Worm (Caenorhabditis elegans): ENCODE measurements around the gene srh-47.
"Not testable (repeated sequence)": the region's sequence is repeated elsewhere in the genome, so short reads cannot be mapped to it uniquely, and the experiment has no call there.

The srh-47 gene

ce11 chrV:11292682-11293081, 7.8 kb downstream of the srh-47 start (continued):
- no peak for TF ChIP-seq nhr-25 (tag; optimal IDR thresholded peaks at IDR 0.05; ENCODE audit: borderline replicate concordance, insufficient read depth)
- TF ChIP-seq Y48G9A.11 (GFP tag; IDR thresholded peaks at IDR 0.05), result no peak
- TF ChIP-seq lir-3 (tag; optimal IDR thresholded peaks at IDR 0.05), result no peak
- no peak for TF ChIP-seq unc-130 (GFP tag; optimal IDR thresholded peaks at IDR 0.05)

ce11 chrV:11290888-11291287, 9.6 kb downstream of the srh-47 start, which contains the start of gene C03E10.1:
TSS of gene C03E10.1 (plus strand) at chrV:11291188.
- TF ChIP-seq spr-1 (tag; optimal IDR thresholded peaks at IDR 0.05) (no peak), nhr-28 (tag; optimal IDR thresholded peaks at IDR 0.05) (no peak), egl-27 (tag; optimal IDR thresholded peaks at IDR 0.05) (no peak), lin-39 (tag; optimal IDR thresholded peaks at IDR 0.05) (no peak), nhr-48 (tag; optimal IDR thresholded peaks at IDR 0.05) (no peak), dve-1 (tag; optimal IDR thresholded peaks at IDR 0.05; ENCODE audit: insufficient read depth) (no peak), D1046.2 (GFP tag; IDR thresholded peaks at IDR 0.05) (no peak), nhr-10 (tag; optimal IDR thresholded peaks at IDR 0.05) (no peak), ceh-32 (tag; optimal IDR thresholded peaks at IDR 0.05; ENCODE audit: poor library complexity) (no peak), php-3 (GFP tag; IDR thresholded peaks at IDR 0.05) (no peak), mes-2 (tag; optimal IDR thresholded peaks at IDR 0.05; ENCODE audit: poor library complexity, severe bottlenecking) (no peak), unc-62 (GFP tag; optimal IDR thresholded peaks at IDR 0.05 in 1 of 2) (no peak), unc-62 (tag; optimal IDR thresholded peaks at IDR 0.05) (no peak), nhr-237 (tag; optimal IDR thresholded peaks at IDR 0.05) (no peak), mdl-1 (tag; optimal IDR thresholded peaks at IDR 0.05) (no peak)

- TF ChIP-seq Y75B8A.6 (GFP tag; IDR thresholded peaks at IDR 0.05); gei-8 (GFP tag; optimal IDR thresholded peaks at IDR 0.05); tra-1 (GFP tag; IDR thresholded peaks at IDR 0.05): not testable (repeated sequence)
Measured at ce11 chrV:11286114-11286513, 14.3 kb downstream of the srh-47 start, which contains the start of gene C03E10.3. TSS of gene C03E10.3 (plus strand) at chrV:11286414.

- TF ChIP-seq lin-13 (GFP tag; optimal IDR thresholded peaks at IDR 0.05), result no peak
- no peak for TF ChIP-seq ctbp-1 (GFP tag; IDR thresholded peaks at IDR 0.05)
- TF ChIP-seq Y5F2A.4 (GFP tag; optimal IDR thresholded peaks at IDR 0.05), result no peak
- no peak for TF ChIP-seq zfp-3 (GFP tag; conservative IDR thresholded peaks at IDR 0.05)
- TF ChIP-seq rbr-2 (tag; optimal IDR thresholded peaks at IDR 0.05), result no peak
- no peak for TF ChIP-seq nhr-111 (GFP tag; optimal IDR thresholded peaks at IDR 0.05)
- no peak for TF ChIP-seq fkh-10 (GFP tag; optimal IDR thresholded peaks at IDR 0.05)
- TF ChIP-seq duxl-1 (tag; optimal IDR thresholded peaks at IDR 0.05; ENCODE audit: poor library complexity), result no peak
- no peak for TF ChIP-seq hif-1 (tag; optimal IDR thresholded peaks at IDR 0.05)
- TF ChIP-seq pha-4 (GFP tag; IDR thresholded peaks at IDR 0.05), result no peak
- no peak for TF ChIP-seq pha-4 (tag; optimal IDR thresholded peaks at IDR 0.05)
- TF ChIP-seq hmg-1.1 (GFP tag; IDR thresholded peaks at IDR 0.05), result no peak
- TF ChIP-seq mdl-1 (tag; optimal IDR thresholded peaks at IDR 0.05), result no peak
- TF ChIP-seq lsy-2 (tag; optimal IDR thresholded peaks at IDR 0.05), result no peak
- TF ChIP-seq nhr-41 (GFP tag; IDR thresholded peaks at IDR 0.05), result no peak
- no peak for TF ChIP-seq ceh-32 (tag; optimal IDR thresholded peaks at IDR 0.05; ENCODE audit: poor library complexity)
- no peak for TF ChIP-seq saeg-2 (GFP tag; IDR thresholded peaks at IDR 0.05)
- TF ChIP-seq gei-8 (GFP tag; optimal IDR thresholded peaks at IDR 0.05), result no peak
Measured at ce11 chrV:11282272-11282671, 18.2 kb downstream of the srh-47 start, which contains the start of gene gly-20. TSS of gene gly-20 (plus strand) at chrV:11282572.
